Fruit fly (Drosophila melanogaster) whole organism, prepupa: Measurements from ENCODE around the gene CG3630.

ENCODE experiments used
- Blimp-1 ChIP-seq: fragments of 200-800 bp; sonication (Bioruptor generic); optimal IDR thresholded peaks from 3 replicates; lab custom pipeline; 2017; ENCODE audit warnings: missing biosample characterization, missing genetic modification characterization, mild to moderate bottlenecking, moderate library complexity, missing genetic modification reagents
- CG10631 ChIP-seq: fragments of 200-800 bp; sonication (Bioruptor generic); optimal IDR thresholded peaks from 2 replicates; lab custom pipeline; 2016; ENCODE audit warnings: missing biosample characterization, missing genetic modification characterization
- CG11294 ChIP-seq: fragments of 200-800 bp; sonication (Bioruptor generic); IDR thresholded peaks from 2 replicates; pipeline ENCODE4 v1.3.6; 2022; ENCODE audit warnings: missing biosample characterization, missing genetic modification characterization
- CG11762 ChIP-seq: fragments of 200-800 bp; sonication (Bioruptor generic); optimal IDR thresholded peaks from 3 replicates; lab custom pipeline; 2016; ENCODE audit warnings: missing biosample characterization, missing genetic modification characterization; ENCODE audit not compliant: insufficient read depth
- CG1621 ChIP-seq: fragments of 200-800 bp; sonication (Bioruptor generic); optimal IDR thresholded peaks from 3 replicates; lab custom pipeline; 2018; ENCODE audit warnings: missing biosample characterization, mild to moderate bottlenecking, missing genetic modification characterization
- CG16779 ChIP-seq: fragments of 200-800 bp; sonication (Bioruptor generic); optimal IDR thresholded peaks from 3 replicates; lab custom pipeline; 2017; ENCODE audit warnings: missing biosample characterization, mild to moderate bottlenecking, missing genetic modification characterization
- CG32006 ChIP-seq: fragments of 200-800 bp; sonication (Bioruptor generic); optimal IDR thresholded peaks from 3 replicates; lab custom pipeline; 2017; ENCODE audit warnings: missing biosample characterization, mild to moderate bottlenecking, missing genetic modification characterization
- CG34406 ChIP-seq: fragments of 200-800 bp; sonication (Bioruptor generic); optimal IDR thresholded peaks from 3 replicates; lab custom pipeline; 2016; ENCODE audit warnings: missing biosample characterization, missing genetic modification characterization
- CG4318 ChIP-seq: fragments of 200-800 bp; sonication (Bioruptor generic); optimal IDR thresholded peaks from 3 replicates; lab custom pipeline; 2017; ENCODE audit warnings: missing biosample characterization, mild to moderate bottlenecking, missing genetic modification characterization
- CG6276 ChIP-seq: fragments of 200-800 bp; sonication (Bioruptor generic); optimal IDR thresholded peaks from 2 replicates; lab custom pipeline; 2017; ENCODE audit warnings: missing biosample characterization, mild to moderate bottlenecking, missing genetic modification characterization
- CG6792 ChIP-seq: fragments of 200-800 bp; sonication (Bioruptor generic); optimal IDR thresholded peaks from 3 replicates; lab custom pipeline; 2016; ENCODE audit warnings: missing biosample characterization, missing genetic modification characterization
- CG6854 ChIP-seq: fragments of 200-800 bp; sonication (Bioruptor generic); optimal IDR thresholded peaks from 2 replicates; lab custom pipeline; 2017; ENCODE audit warnings: missing biosample characterization, mild to moderate bottlenecking, missing genetic modification characterization
- CG7368 ChIP-seq: fragments of 200-800 bp; sonication (Bioruptor generic); optimal IDR thresholded peaks from 3 replicates; lab custom pipeline; 2016; ENCODE audit warnings: missing biosample characterization, missing genetic modification characterization
- CG8319 ChIP-seq: fragments of 200-800 bp; sonication (Bioruptor generic); optimal IDR thresholded peaks from 3 replicates; lab custom pipeline; 2016; ENCODE audit warnings: missing biosample characterization, missing genetic modification characterization
- CG9139 ChIP-seq: fragments of 200-800 bp; sonication (Bioruptor generic); optimal IDR thresholded peaks from 3 replicates; lab custom pipeline; 2017; ENCODE audit warnings: missing biosample characterization, mild to moderate bottlenecking, missing genetic modification characterization
- Eip75B ChIP-seq: fragments of 200-800 bp; sonication (Bioruptor generic); optimal IDR thresholded peaks from 3 replicates; lab custom pipeline; 2016; ENCODE audit warnings: missing biosample characterization, missing genetic modification characterization
- Eip78C ChIP-seq: fragments of 200-800 bp; sonication (Bioruptor generic); peaks from one replicate; lab custom pipeline; 2016; ENCODE audit warnings: missing biosample characterization, missing genetic modification characterization
- Eip93F ChIP-seq: fragments of 200-800 bp; sonication (Bioruptor generic); optimal IDR thresholded peaks from 2 replicates; lab custom pipeline; 2016; ENCODE audit warnings: missing biosample characterization, mild to moderate bottlenecking, missing genetic modification characterization
- Ets96B ChIP-seq: fragments of 200-800 bp; optimal IDR thresholded peaks from 2 replicates; lab custom pipeline; 2019; ENCODE audit warnings: missing biosample characterization, mild to moderate bottlenecking, missing genetic modification characterization, moderate library complexity
- Gug ChIP-seq: fragments of 200-800 bp; sonication (Bioruptor generic); IDR thresholded peaks from 2 replicates; pipeline ENCODE4 v1.3.6; 2022; ENCODE audit warnings: missing biosample characterization, missing genetic modification characterization
- Hr38 ChIP-seq: sonication (Bioruptor generic); optimal IDR thresholded peaks from 2 replicates; lab custom pipeline; 2016; ENCODE audit warnings: missing biosample characterization, missing genetic modification characterization
- Hr4 ChIP-seq: fragments of 200-800 bp; sonication (Bioruptor generic); optimal IDR thresholded peaks from 3 replicates; lab custom pipeline; 2016; ENCODE audit warnings: missing biosample characterization, missing genetic modification characterization
- Lpt ChIP-seq: fragments of 200-800 bp; sonication (Bioruptor generic); optimal IDR thresholded peaks from 3 replicates; lab custom pipeline; 2016; ENCODE audit warnings: missing biosample characterization, missing genetic modification characterization
- Met ChIP-seq: fragments of 200-800 bp; sonication (Bioruptor generic); optimal IDR thresholded peaks from 3 replicates; lab custom pipeline; 2016; ENCODE audit warnings: missing biosample characterization, missing genetic modification characterization
- OdsH ChIP-seq: fragments of 200-800 bp; sonication (Bioruptor generic); optimal IDR thresholded peaks from 3 replicates; lab custom pipeline; 2016; ENCODE audit warnings: missing biosample characterization, missing genetic modification characterization
- Smox ChIP-seq: fragments of 200-800 bp; sonication (Bioruptor generic); optimal IDR thresholded peaks from 3 replicates; lab custom pipeline; 2016; ENCODE audit warnings: missing biosample characterization, missing genetic modification characterization
- Sox102F ChIP-seq: fragments of 200-800 bp; sonication (Bioruptor generic); optimal IDR thresholded peaks from 2 replicates; lab custom pipeline; 2016; ENCODE audit warnings: missing biosample characterization, mild to moderate bottlenecking, missing genetic modification characterization
- Sox15 ChIP-seq: fragments of 200-800 bp; sonication (Bioruptor generic); optimal IDR thresholded peaks from 3 replicates; lab custom pipeline; 2016; ENCODE audit warnings: missing biosample characterization, missing genetic modification characterization
- achi ChIP-seq: fragments of 200-800 bp; sonication (Bioruptor generic); optimal IDR thresholded peaks from 3 replicates; lab custom pipeline; 2016; ENCODE audit warnings: missing biosample characterization, missing genetic modification characterization
- acj6 ChIP-seq: fragments of 200-800 bp; sonication (Bioruptor generic); optimal IDR thresholded peaks from 3 replicates; lab custom pipeline; 2016; ENCODE audit warnings: missing biosample characterization, missing genetic modification characterization
- cyc ChIP-seq: fragments of 200-800 bp; sonication (Bioruptor generic); optimal IDR thresholded peaks from 3 replicates; lab custom pipeline; 2016; ENCODE audit warnings: missing biosample characterization, missing genetic modification characterization
- dac ChIP-seq: fragments of 200-800 bp; sonication (Bioruptor generic); optimal IDR thresholded peaks from 2 replicates; lab custom pipeline; 2017; ENCODE audit warnings: missing biosample characterization, mild to moderate bottlenecking, missing genetic modification characterization
- dsx ChIP-seq: fragments of 200-800 bp; optimal IDR thresholded peaks from 3 replicates; lab custom pipeline; 2019; ENCODE audit warnings: missing biosample characterization, mild to moderate bottlenecking, missing genetic modification characterization, moderate library complexity; ENCODE audit not compliant: poor library complexity, severe bottlenecking
- eg ChIP-seq: fragments of 200-800 bp; sonication (Bioruptor generic); IDR thresholded peaks from 3 replicates; pipeline ENCODE4 v1.3.6; 2022; ENCODE audit warnings: missing biosample characterization, missing genetic modification characterization
- esn ChIP-seq: fragments of 200-800 bp; sonication (Bioruptor generic); optimal IDR thresholded peaks from 2 replicates; lab custom pipeline; 2016; ENCODE audit warnings: missing biosample characterization, mild to moderate bottlenecking, missing genetic modification characterization, moderate library complexity
- fd59A ChIP-seq: fragments of 200-800 bp; sonication (Bioruptor generic); optimal IDR thresholded peaks from 2 replicates; lab custom pipeline; 2017; ENCODE audit warnings: missing biosample characterization, mild to moderate bottlenecking, missing genetic modification characterization, missing genetic modification reagents
- fkh ChIP-seq: fragments of 200-800 bp; sonication (Bioruptor generic); optimal IDR thresholded peaks from 3 replicates; lab custom pipeline; 2017; ENCODE audit warnings: missing biosample characterization, mild to moderate bottlenecking, missing genetic modification characterization, moderate library complexity
- net ChIP-seq: fragments of 200-800 bp; sonication (Bioruptor generic); optimal IDR thresholded peaks from 3 replicates; lab custom pipeline; 2016; ENCODE audit warnings: missing biosample characterization, missing genetic modification characterization
- pdm3 ChIP-seq: fragments of 200-800 bp; sonication (Bioruptor generic); optimal IDR thresholded peaks from 3 replicates; lab custom pipeline; 2016; ENCODE audit warnings: missing biosample characterization, missing genetic modification characterization
- salr ChIP-seq, 2 experiments: fragments of 200-800 bp; sonication (Bioruptor generic); optimal IDR thresholded peaks; 3 replicates each; lab custom pipeline; 2016 to 2018; ENCODE audit warnings: missing biosample characterization in 2 of 2, missing genetic modification characterization in 2 of 2, mild to moderate bottlenecking in 1 of 2
- ss ChIP-seq, 2 experiments: fragments of 200-800 bp; sonication (Bioruptor generic); optimal IDR thresholded peaks; 2 replicates in 1 of 2; 3 replicates in 1 of 2; lab custom pipeline; 2017 to 2018; ENCODE audit warnings: mild to moderate bottlenecking in 2 of 2, missing biosample characterization in 2 of 2, missing genetic modification characterization in 2 of 2, moderate library complexity in 1 of 2
- svp ChIP-seq: fragments of 200-800 bp; sonication (Bioruptor generic); peaks from one replicate; lab custom pipeline; 2016; ENCODE audit warnings: missing biosample characterization, missing genetic modification characterization
- topi ChIP-seq: fragments of 200-800 bp; sonication (Bioruptor generic); optimal IDR thresholded peaks from 3 replicates; lab custom pipeline; 2016; ENCODE audit warnings: missing biosample characterization, missing genetic modification characterization

CG3630 gene

DNA sequence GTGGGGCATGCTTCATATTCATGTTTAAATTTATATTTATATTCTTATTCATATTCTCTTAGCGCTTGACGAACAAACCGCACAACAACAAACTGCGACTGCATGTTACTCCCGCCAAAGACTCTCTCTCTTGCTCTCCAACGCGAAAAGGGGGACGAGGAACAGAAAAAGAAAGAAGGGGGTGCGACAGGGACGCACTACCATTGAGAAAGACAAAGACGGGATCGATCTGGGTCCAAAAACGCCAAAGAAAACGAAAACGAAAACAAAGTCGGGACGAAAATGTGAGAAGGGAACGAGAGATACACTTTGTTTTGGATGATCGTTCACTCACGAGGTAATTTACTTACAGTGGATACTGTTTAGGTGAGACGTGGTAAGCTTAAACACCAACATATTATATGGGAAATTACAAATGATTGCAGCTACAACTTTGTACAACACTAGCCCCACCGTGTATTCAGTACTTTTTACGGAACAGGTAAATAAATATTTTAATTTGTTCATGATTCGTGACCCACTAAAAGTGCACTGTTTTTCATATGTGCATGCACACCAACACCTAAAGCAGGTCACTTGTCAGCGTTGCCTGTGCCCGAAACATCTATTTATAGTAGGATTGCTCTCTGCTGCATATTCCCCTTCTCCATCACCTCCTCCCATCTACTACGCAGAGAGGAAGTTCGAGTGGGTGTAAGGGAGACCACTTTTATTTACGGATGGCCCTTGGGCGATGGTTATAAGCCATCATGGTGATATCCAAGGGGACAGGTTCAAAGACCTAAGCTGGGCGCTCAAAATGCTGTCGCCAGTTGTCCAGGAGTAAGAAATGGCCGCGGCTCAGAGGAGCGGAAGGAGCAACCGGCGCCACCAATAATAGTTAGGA, 40.0 kb upstream of the CG3630 start (continued):
- TF ChIP-seq Sox15 (GFP tag; lab: Kevin White, UChicago) = peak; percentile 56
- TF ChIP-seq OdsH (GFP tag; lab: Kevin White, UChicago) = peak; percentile 80
- TF ChIP-seq svp (GFP tag; lab: Kevin White, UChicago) = peak; percentile 94
- peak; percentile 78 for TF ChIP-seq topi
- TF ChIP-seq CG9139 (GFP tag; lab: Kevin White, UChicago) = peak; percentile 22
- TF ChIP-seq dac = peak; percentile 33
- TF ChIP-seq Gug = peak; percentile 48
- peak; percentile 70 for TF ChIP-seq achi (GFP tag; lab: Kevin White, UChicago)
- TF ChIP-seq CG11294 (GFP tag; lab: Robert Waterston, UW) = peak; percentile 34; the same call in 1 of the 2 replicates
- peak; percentile 68 for TF ChIP-seq fd59A (GFP tag; lab: Kevin White, UChicago)
- TF ChIP-seq CG32006 (GFP tag; lab: Kevin White, UChicago) = peak; percentile 68
- peak; percentile 66 for TF ChIP-seq Ets96B (tag; lab: Kevin White, UChicago)
- TF ChIP-seq Smox (GFP tag; lab: Kevin White, UChicago) = peak; percentile 70
- peak; percentile 71 for TF ChIP-seq Sox102F
- TF ChIP-seq CG6854 = no peak
- TF ChIP-seq CG11762 (GFP tag; lab: Kevin White, UChicago) = peak; percentile 65
- peak; percentile 66 to 73 for TF ChIP-seq ss (GFP tag; optimal IDR thresholded peaks at IDR 0.05; lab: Kevin White, UChicago)
- peak; percentile 60; the same call in 2 of the 3 replicates for TF ChIP-seq eg
- TF ChIP-seq net = peak; percentile 61

DNA sequence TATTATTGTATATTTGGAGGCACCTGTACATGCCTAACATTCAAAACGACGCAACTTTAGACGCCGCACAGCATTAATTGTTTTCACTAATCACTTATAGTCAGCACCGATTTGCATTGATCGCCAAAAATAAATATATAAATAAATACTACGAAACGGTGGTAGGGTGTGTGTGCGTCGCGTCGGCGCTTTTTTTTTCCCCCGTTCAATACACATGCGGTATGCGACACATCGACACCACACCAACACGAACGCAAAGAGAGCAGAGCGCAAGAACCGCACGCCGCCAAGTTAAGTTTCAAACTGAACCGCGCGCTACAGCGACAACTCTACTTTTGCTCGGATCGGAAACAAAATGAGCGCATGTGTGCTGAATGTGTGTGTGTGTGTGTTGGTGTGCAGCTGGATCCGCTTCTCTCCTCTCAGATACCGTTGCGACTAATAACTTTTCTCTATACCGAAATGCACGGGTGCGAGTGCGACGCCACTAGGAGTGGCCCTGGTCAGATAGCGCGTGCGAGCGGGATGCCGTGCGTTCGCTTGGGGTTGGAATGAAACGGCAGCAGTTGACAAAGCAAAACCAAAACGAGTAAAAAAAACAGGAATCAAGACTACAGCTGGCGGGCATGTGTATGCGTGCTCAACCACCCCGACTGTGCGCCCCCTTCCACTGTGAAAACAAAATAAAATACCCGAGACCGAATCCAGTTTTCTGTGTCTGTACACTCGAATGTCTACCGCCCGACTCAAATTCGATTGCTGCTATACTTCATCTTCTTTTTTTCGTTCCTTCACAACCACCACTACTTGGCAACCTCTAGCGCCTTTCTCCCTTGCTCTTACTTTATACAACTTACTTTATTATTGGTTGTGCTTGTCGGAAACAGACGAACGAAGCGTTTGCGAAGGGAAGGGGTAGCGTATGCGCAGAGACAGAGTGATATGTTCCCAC, 38.7 kb upstream of the CG3630 start, which contains the start of gene ph-d:
ph-d (minus strand) TSS at position 274 of the 952 bp plus-strand sequence.
- TF ChIP-seq topi (peak; percentile 52), salr (GFP tag; optimal IDR thresholded peaks at IDR 0.05; lab: Kevin White, UChicago) (peak; percentile 58 to 74), Sox15 (GFP tag; lab: Kevin White, UChicago) (no peak), CG11762 (GFP tag; lab: Kevin White, UChicago) (peak; percentile 38), CG6792 (GFP tag; lab: Kevin White, UChicago) (no peak), Hr4 (GFP tag; lab: Kevin White, UChicago) (peak; percentile 52), CG10631 (GFP tag; lab: Kevin White, UChicago) (peak; percentile 16), Met (GFP tag; lab: Kevin White, UChicago) (peak; percentile 62), CG6854 (peak; percentile 67), CG7368 (GFP tag; lab: Kevin White, UChicago) (peak; percentile 60), CG34406 (GFP tag; lab: Kevin White, UChicago) (peak; percentile 13), CG4318 (GFP tag; lab: Kevin White, UChicago) (peak; percentile 3), Blimp-1 (GFP tag; lab: Kevin White, UChicago) (peak; percentile 30), Eip93F (GFP tag; lab: Kevin White, UChicago) (no peak), CG6276 (GFP tag; lab: Kevin White, UChicago) (peak; percentile 25), CG11294 (GFP tag; lab: Robert Waterston, UW) (peak; percentile 36; the same call in 1 of the 2 replicates), CG1621 (tag; lab: Kevin White, UChicago) (peak; percentile 88), acj6 (GFP tag; lab: Kevin White, UChicago) (peak; percentile 37), Smox (GFP tag; lab: Kevin White, UChicago) (peak; percentile 52), Eip78C (GFP tag; lab: Kevin White, UChicago) (peak; percentile 87), fkh (GFP tag; lab: Kevin White, UChicago) (peak; percentile 51), Hr38 (GFP tag; lab: Kevin White, UChicago) (no peak), Eip75B (peak; percentile 51), net (peak; percentile 75), fd59A (GFP tag; lab: Kevin White, UChicago) (peak; percentile 75), CG8319 (GFP tag; lab: Kevin White, UChicago) (peak; percentile 9), dac (peak; percentile 79), pdm3 (GFP tag; lab: Kevin White, UChicago) (peak; percentile 51), CG9139 (GFP tag; lab: Kevin White, UChicago) (peak; percentile 81), achi (GFP tag; lab: Kevin White, UChicago) (no peak), cyc (GFP tag; lab: Kevin White, UChicago) (peak; percentile 47), esn (GFP tag; lab: Kevin White, UChicago) (peak; percentile 55), CG16779 (tag; lab: Kevin White, UChicago) (peak; percentile 61), dsx (peak; percentile 77), Lpt (GFP tag; lab: Kevin White, UChicago) (peak; percentile 94)
